Worm (Caenorhabditis elegans): Measurements from ENCODE around the gene Y53C12B.1.

DNA sequence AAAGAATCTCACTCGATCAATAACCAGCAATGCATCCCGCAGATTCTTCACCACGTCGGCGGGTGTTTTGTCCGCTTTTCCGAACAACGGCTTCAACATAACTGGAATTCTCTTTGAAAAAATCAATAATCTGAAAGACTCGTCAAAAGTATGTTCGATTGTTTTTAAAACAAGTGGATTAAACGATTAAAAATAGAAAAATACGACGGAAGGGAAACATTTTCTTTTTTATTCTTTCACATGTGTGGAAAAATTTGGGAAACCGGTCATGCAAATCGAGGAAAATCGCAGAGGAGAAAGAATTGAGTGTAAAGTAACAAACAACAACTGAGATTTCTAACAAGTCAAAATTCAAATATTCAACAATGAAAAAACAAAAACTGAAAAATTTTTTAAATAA is 42.3 kb downstream of the Y53C12B.1 start, which contains the start of gene mop-25.2:
- no peak for TF ChIP-seq zag-1 (tag; optimal IDR thresholded peaks at IDR 0.05)
- TF ChIP-seq tbx-2 (tag; optimal IDR thresholded peaks at IDR 0.05), result no peak
- no peak for TF ChIP-seq fos-1 (tag; optimal IDR thresholded peaks at IDR 0.05)
- TF ChIP-seq nhr-11 (tag; optimal IDR thresholded peaks at IDR 0.05), result no peak
- no peak for TF ChIP-seq ztf-4 (tag; optimal IDR thresholded peaks at IDR 0.05)
- no peak for TF ChIP-seq nhr-25 (tag; optimal IDR thresholded peaks at IDR 0.05)
- peak; percentile 17 for TF ChIP-seq ceh-28 (tag; optimal IDR thresholded peaks at IDR 0.05)
- no peak for TF ChIP-seq jun-1 (tag; optimal IDR thresholded peaks at IDR 0.05)
- TF ChIP-seq fkh-10 (GFP tag; optimal IDR thresholded peaks at IDR 0.05), result no peak
- TF ChIP-seq ama-1 (optimal IDR thresholded peaks at IDR 0.05), result no peak

All from whole organism, L3 larva.